Worm (Caenorhabditis elegans): ENCODE measurements around the gene Y73F8A.13.

- TF ChIP-seq elt-2 (tag; optimal IDR thresholded peaks at IDR 0.05) (no peak), fax-1 (tag; optimal IDR thresholded peaks at IDR 0.05) (no peak)
These were observed 36.6 kb upstream of the Y73F8A.13 start, which contains the start of gene ccg-1 for ce11 chrIV:15275363-15275854.
